Worm (Caenorhabditis elegans) whole organism, L4 larva: ENCODE data around the gene smvt-1.

Experiments
- ces-1 ChIP-seq: fragments of 150-350 bp; sonication (generic microtip); optimal IDR thresholded peaks from 4 replicates; lab custom pipeline; 2014; ENCODE audit warnings: missing biosample characterization, missing genetic modification reagents, missing genetic modification characterization
- egl-27 ChIP-seq: sonication (generic microtip); optimal IDR thresholded peaks from 3 replicates; lab custom pipeline; 2017; ENCODE audit warnings: missing biosample characterization, missing genetic modification reagents, missing genetic modification characterization
- nhr-25 ChIP-seq: sonication (generic microtip); optimal IDR thresholded peaks from 2 replicates; lab custom pipeline; 2017; ENCODE audit warnings: missing genetic modification characterization, mild to moderate bottlenecking, missing compliant biosample characterization, antibody characterized with exemption, moderate library complexity, borderline replicate concordance; ENCODE audit not compliant: insufficient read depth
- skn-1 ChIP-seq: fragments of 150-350 bp; optimal IDR thresholded peaks from 2 replicates; lab custom pipeline; 2014; ENCODE audit warnings: missing biosample characterization, missing genetic modification characterization
- zfp-3 ChIP-seq: fragments of 200-800 bp; sonication (Bioruptor generic); conservative IDR thresholded peaks from 2 replicates; pipeline ENCODE4 v1.3.6; 2022; ENCODE audit warnings: missing genetic modification reagents, missing genetic modification characterization, missing compliant biosample characterization

- TF ChIP-seq skn-1 (tag; lab: Kevin White, UChicago) = no peak
- no peak for TF ChIP-seq egl-27 (tag; lab: Kevin White, UChicago)
- TF ChIP-seq ces-1 (GFP tag; lab: Kevin White, UChicago) = no peak
- no peak for TF ChIP-seq zfp-3 (GFP tag; lab: Robert Waterston, UW)
- TF ChIP-seq nhr-25 (tag; lab: Kevin White, UChicago) = no peak
Measured at ce11 chrX:2548884-2549283, at the start of gene smvt-1.
